Fruit fly (Drosophila melanogaster) whole organism, pupa: ENCODE data around the gene CG13728.

Experiments
- CG10348 ChIP-seq: fragments of 200-800 bp; sonication (Bioruptor generic); IDR thresholded peaks from 2 replicates; pipeline ENCODE4 v1.3.6; 2022; ENCODE audit warnings: missing biosample characterization, missing genetic modification characterization
- CG12605 ChIP-seq: fragments of 200-800 bp; sonication (Bioruptor generic); IDR thresholded peaks from 2 replicates; pipeline ENCODE4 v1.3.6; 2022; ENCODE audit warnings: missing biosample characterization, missing genetic modification characterization
- CG13204 ChIP-seq: fragments of 200-800 bp; sonication (Bioruptor generic); optimal IDR thresholded peaks from 2 replicates; lab custom pipeline; 2018; ENCODE audit warnings: missing biosample characterization, mild to moderate bottlenecking, missing genetic modification characterization, moderate library complexity
- CG14655 ChIP-seq: fragments of 200-800 bp; sonication (Bioruptor generic); optimal IDR thresholded peaks from 3 replicates; lab custom pipeline; 2017; ENCODE audit warnings: mild to moderate bottlenecking, missing biosample characterization, missing genetic modification reagents, missing genetic modification characterization
- CG15710 ChIP-seq: fragments of 200-800 bp; sonication (Bioruptor generic); optimal IDR thresholded peaks from 2 replicates; lab custom pipeline; 2018; ENCODE audit warnings: missing biosample characterization, mild to moderate bottlenecking, missing genetic modification characterization, moderate library complexity
- CG17806 ChIP-seq: fragments of 200-800 bp; sonication (Bioruptor generic); optimal IDR thresholded peaks from 2 replicates; lab custom pipeline; 2018; ENCODE audit warnings: missing biosample characterization, mild to moderate bottlenecking, missing genetic modification characterization, moderate library complexity
- CG32121 ChIP-seq: fragments of 200-800 bp; sonication (Bioruptor generic); IDR thresholded peaks from 2 replicates; pipeline ENCODE4 v1.3.6; 2022; ENCODE audit warnings: missing biosample characterization, missing genetic modification characterization
- CG34367 ChIP-seq: fragments of 200-800 bp; sonication (Bioruptor generic); optimal IDR thresholded peaks from 2 replicates; lab custom pipeline; 2018; ENCODE audit warnings: missing biosample characterization, mild to moderate bottlenecking, missing genetic modification characterization
- CG4496 ChIP-seq: fragments of 200-800 bp; sonication (Bioruptor generic); IDR thresholded peaks from 3 replicates; pipeline ENCODE4 v1.3.6; 2022; ENCODE audit warnings: missing biosample characterization, missing genetic modification characterization
- CG8159 ChIP-seq: fragments of 200-800 bp; sonication (Bioruptor generic); optimal IDR thresholded peaks from 3 replicates; lab custom pipeline; 2018; ENCODE audit warnings: missing biosample characterization, mild to moderate bottlenecking, missing genetic modification characterization, moderate library complexity
- CG8301 ChIP-seq: fragments of 200-800 bp; sonication (Bioruptor generic); optimal IDR thresholded peaks from 2 replicates; lab custom pipeline; 2018; ENCODE audit warnings: missing biosample characterization, mild to moderate bottlenecking, missing genetic modification characterization
- CG9948 ChIP-seq: fragments of 200-800 bp; sonication (Bioruptor generic); optimal IDR thresholded peaks from 2 replicates; lab custom pipeline; 2018; ENCODE audit warnings: missing biosample characterization, mild to moderate bottlenecking, missing genetic modification characterization, moderate library complexity
- D1 ChIP-seq: fragments of 200-800 bp; sonication (Bioruptor generic); optimal IDR thresholded peaks from 2 replicates; lab custom pipeline; 2018; ENCODE audit warnings: missing biosample characterization, mild to moderate bottlenecking, missing genetic modification characterization, moderate library complexity
- EcR ChIP-seq: fragments of 200-800 bp; sonication (Bioruptor generic); optimal IDR thresholded peaks from 3 replicates; lab custom pipeline; 2019; ENCODE audit warnings: missing biosample characterization, missing genetic modification characterization, mild to moderate bottlenecking, moderate library complexity, missing genetic modification reagents
- Ets98B ChIP-seq: fragments of 200-800 bp; sonication (Bioruptor generic); IDR thresholded peaks from 2 replicates; pipeline ENCODE4 v1.3.6; 2022; ENCODE audit warnings: missing biosample characterization, missing genetic modification characterization
- Pif1A ChIP-seq: fragments of 200-800 bp; sonication (Bioruptor generic); optimal IDR thresholded peaks from 3 replicates; lab custom pipeline; 2016; ENCODE audit warnings: missing biosample characterization, missing genetic modification characterization
- Pif1B ChIP-seq: fragments of 200-800 bp; sonication (Bioruptor generic); optimal IDR thresholded peaks from 3 replicates; lab custom pipeline; 2016; ENCODE audit warnings: missing biosample characterization, missing genetic modification characterization
- Snoo ChIP-seq: fragments of 200-800 bp; sonication (Bioruptor generic); optimal IDR thresholded peaks from 3 replicates; lab custom pipeline; 2017; ENCODE audit warnings: missing biosample characterization, mild to moderate bottlenecking, missing genetic modification characterization, inconsistent platforms
- fd96Ca ChIP-seq: fragments of 200-800 bp; sonication (Bioruptor generic); IDR thresholded peaks from 3 replicates; pipeline ENCODE4 v1.3.6; 2022; ENCODE audit warnings: missing biosample characterization, missing genetic modification characterization
- gl ChIP-seq: fragments of 200-800 bp; sonication (Bioruptor generic); optimal IDR thresholded peaks from 2 replicates; lab custom pipeline; 2018; ENCODE audit warnings: missing biosample characterization, mild to moderate bottlenecking, missing genetic modification characterization
- rn ChIP-seq: fragments of 200-800 bp; sonication (Bioruptor generic); IDR thresholded peaks from 2 replicates; pipeline ENCODE4 v1.3.6; 2022; ENCODE audit warnings: missing biosample characterization, missing genetic modification characterization

Gene CG13728

dm6 chr3L:17394435-17395017 lies 12.0 kb upstream of the CG13728 start:
- TF ChIP-seq rn (no peak), fd96Ca (GFP tag; lab: Robert Waterston, UW) (no peak), CG4496 (no peak), EcR (GFP tag; lab: Kevin White, UChicago) (no peak), CG32121 (no peak), CG34367 (no peak), CG17806 (tag; lab: Kevin White, UChicago) (no peak), CG12605 (GFP tag; lab: Robert Waterston, UW) (no peak), CG9948 (tag; lab: Kevin White, UChicago) (no peak), CG13204 (GFP tag; lab: Kevin White, UChicago) (no peak), Snoo (no peak), CG10348 (GFP tag; lab: Robert Waterston, UW) (no peak), CG8301 (tag; lab: Kevin White, UChicago) (no peak), D1 (tag; lab: Kevin White, UChicago) (no peak), CG14655 (GFP tag; lab: Kevin White, UChicago) (no peak), Ets98B (GFP tag; lab: Robert Waterston, UW) (no peak)

dm6 chr3L:17393098-17393497 lies 10.6 kb upstream of the CG13728 start:
- TF ChIP-seq Snoo (no peak), CG4496 (no peak), CG8159 (no peak), EcR (GFP tag; lab: Kevin White, UChicago) (no peak), CG14655 (GFP tag; lab: Kevin White, UChicago) (no peak), gl (tag; lab: Kevin White, UChicago) (no peak), CG10348 (GFP tag; lab: Robert Waterston, UW) (no peak), CG34367 (no peak), CG17806 (tag; lab: Kevin White, UChicago) (no peak)

- TF ChIP-seq Snoo (no peak), EcR (GFP tag; lab: Kevin White, UChicago) (peak; percentile 96), CG32121 (no peak), gl (tag; lab: Kevin White, UChicago) (no peak), CG4496 (no peak), rn (no peak), CG12605 (GFP tag; lab: Robert Waterston, UW) (no peak)
- TF ChIP-seq, all 21 proteins: peak for 1
Observed at dm6 chr3L:17392412-17392811, 9.9 kb upstream of the CG13728 start.

DNA sequence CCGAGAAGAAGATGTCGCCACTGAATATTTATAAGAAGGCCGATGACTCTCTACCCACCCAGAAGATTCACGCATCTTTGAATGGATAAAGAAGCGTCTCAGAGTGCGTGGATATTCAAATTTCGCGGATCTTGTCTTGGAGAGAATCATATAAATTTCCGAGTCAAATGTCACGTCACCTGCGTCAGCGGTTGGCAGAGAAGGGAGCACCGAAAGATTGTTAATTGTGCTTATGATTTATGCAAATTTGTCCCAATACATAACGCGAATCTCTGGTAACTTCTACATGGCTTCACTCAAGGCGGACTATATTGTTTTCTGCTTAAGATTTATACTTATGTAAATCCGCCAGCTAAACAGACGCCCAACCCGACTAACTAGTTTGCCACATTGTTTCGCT lies 8.6 kb upstream of the CG13728 start:
- TF ChIP-seq CG14655 (GFP tag; lab: Kevin White, UChicago): no peak
- no peak for TF ChIP-seq fd96Ca (GFP tag; lab: Robert Waterston, UW)
- TF ChIP-seq CG15710 (tag; lab: Kevin White, UChicago): no peak
- TF ChIP-seq CG8159: no peak
- no peak for TF ChIP-seq Pif1B (GFP tag; lab: Kevin White, UChicago)
- TF ChIP-seq CG8301 (tag; lab: Kevin White, UChicago): no peak

dm6 chr3L:17388895-17389294 lies 6.4 kb upstream of the CG13728 start, which contains the start of gene CG13731:
Gene CG13731 (minus strand): TSS chr3L:17388956.
- no peak for TF ChIP-seq CG10348 (GFP tag; lab: Robert Waterston, UW)

dm6 chr3L:17386612-17387382 lies 4.3 kb upstream of the CG13728 start:
- TF ChIP-seq rn: no peak
- TF ChIP-seq CG8301 (tag; lab: Kevin White, UChicago): no peak

- TF ChIP-seq EcR (GFP tag; lab: Kevin White, UChicago) (no peak), CG9948 (tag; lab: Kevin White, UChicago) (no peak), CG8301 (tag; lab: Kevin White, UChicago) (no peak), CG32121 (no peak), CG4496 (no peak), Snoo (no peak), CG12605 (GFP tag; lab: Robert Waterston, UW) (no peak), CG15710 (tag; lab: Kevin White, UChicago) (no peak), CG17806 (tag; lab: Kevin White, UChicago) (no peak), CG8159 (no peak), Pif1A (GFP tag; lab: Kevin White, UChicago) (no peak), fd96Ca (GFP tag; lab: Robert Waterston, UW) (no peak), CG10348 (GFP tag; lab: Robert Waterston, UW) (no peak)
Observed at dm6 chr3L:17383714-17384113, 1.2 kb upstream of the CG13728 start.
